Worm (Caenorhabditis elegans): ENCODE data around the gene F45E1.4.
A peak's percentile ranks its signal among the peaks of the same experiment; 100 is the strongest.

DNA sequence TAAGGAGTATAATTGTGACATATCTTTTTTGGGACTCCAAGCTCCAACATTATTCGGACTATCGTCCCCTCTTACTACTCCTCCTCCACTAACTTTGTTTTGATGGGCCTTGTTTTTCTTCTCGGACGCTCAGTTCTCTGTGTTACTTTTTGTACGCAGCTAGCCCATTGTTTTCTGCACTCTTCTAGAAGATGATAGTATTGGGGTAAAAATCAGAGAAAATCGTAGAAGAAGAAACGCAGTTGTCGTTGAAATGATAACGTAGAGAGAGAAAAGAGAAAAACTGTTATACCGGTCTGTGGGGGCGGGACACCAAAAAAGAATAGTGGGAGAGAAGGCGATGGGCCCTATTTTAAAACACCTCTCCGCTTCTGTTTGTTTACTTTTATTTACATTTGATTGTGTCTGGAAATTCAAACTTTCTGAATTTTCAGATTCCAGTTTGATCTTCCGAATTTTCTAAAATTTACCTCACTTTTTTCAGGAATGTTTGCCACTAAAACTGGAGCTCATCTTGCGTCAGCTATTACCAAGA, at the start of gene F45E1.4:
- TF ChIP-seq nhr-28 (tag; optimal IDR thresholded peaks at IDR 0.05), result peak; percentile 17
- TF ChIP-seq snpc-4 (tag; optimal IDR thresholded peaks at IDR 0.05), result no peak
- TF ChIP-seq dve-1 (tag; optimal IDR thresholded peaks at IDR 0.05; ENCODE audit: insufficient read depth), result no peak
- no peak for TF ChIP-seq fos-1 (tag; optimal IDR thresholded peaks at IDR 0.05)
- TF ChIP-seq R02D3.7 (tag; optimal IDR thresholded peaks at IDR 0.05), result no peak
- no peak for TF ChIP-seq lsy-2 (tag; optimal IDR thresholded peaks at IDR 0.05)
- no peak for TF ChIP-seq ceh-82 (tag; optimal IDR thresholded peaks at IDR 0.05)
- TF ChIP-seq zfp-3 (GFP tag; conservative IDR thresholded peaks at IDR 0.05), result no peak
- TF ChIP-seq fkh-10 (GFP tag; optimal IDR thresholded peaks at IDR 0.05), result no peak
- TF ChIP-seq spr-3 (GFP tag; optimal IDR thresholded peaks at IDR 0.05), result no peak
- no peak for TF ChIP-seq nhr-77 (tag; optimal IDR thresholded peaks at IDR 0.05)
- no peak for TF ChIP-seq lin-13 (GFP tag; optimal IDR thresholded peaks at IDR 0.05)
- TF ChIP-seq nhr-237 (tag; optimal IDR thresholded peaks at IDR 0.05), result no peak
